Worm (Caenorhabditis elegans): ENCODE results near the gene F56C9.3.

The F56C9.3 gene

ce11 chrIII:7319390-7319789, 8.3 kb downstream of the F56C9.3 start, which contains the start of gene F56C9.8 (continued):
- TF ChIP-seq dmd-4 (tag; optimal IDR thresholded peaks at IDR 0.05; ENCODE audit: borderline replicate concordance) = no peak

ce11 chrIII:7322018-7322417, 10.9 kb downstream of the F56C9.3 start:
- TF ChIP-seq ceh-30 (tag; optimal IDR thresholded peaks at IDR 0.05) = no peak
- no peak for TF ChIP-seq K09A11.1 (tag; optimal IDR thresholded peaks at IDR 0.05; ENCODE audit: insufficient read depth)
- no peak for TF ChIP-seq gmeb-2 (tag; optimal IDR thresholded peaks at IDR 0.05)

ce11 chrIII:7323331-7323730, 12.2 kb downstream of the F56C9.3 start:
- no peak for TF ChIP-seq K02D7.2 (tag; optimal IDR thresholded peaks at IDR 0.05)
- TF ChIP-seq ceh-45 (GFP tag; IDR thresholded peaks at IDR 0.05) = no peak

DNA sequence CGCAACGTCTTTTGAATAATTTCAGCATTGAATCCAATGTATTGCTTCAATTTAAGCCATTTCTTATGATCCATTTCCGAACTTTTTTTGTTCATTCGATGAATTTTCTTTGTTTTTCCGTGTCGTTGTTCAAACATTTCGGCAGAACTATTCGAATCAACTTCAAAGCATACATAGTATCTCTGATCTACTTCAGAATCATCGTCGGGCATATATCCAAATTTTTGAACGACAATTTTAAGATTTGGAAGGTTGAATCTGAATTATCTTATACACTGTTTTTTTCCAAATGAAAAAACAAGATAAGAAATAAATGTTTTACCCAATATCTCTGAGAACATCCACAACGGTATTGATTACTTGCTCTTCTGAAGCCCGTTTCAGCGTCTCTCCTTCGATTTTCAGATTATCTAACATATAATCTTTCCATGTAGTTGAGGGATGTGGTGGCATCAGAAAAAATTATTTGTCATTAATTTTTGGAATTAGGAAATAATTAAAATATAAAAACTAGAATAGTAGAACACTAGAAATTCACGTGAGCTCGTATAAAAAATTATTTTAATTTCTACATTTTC, 18.2 kb downstream of the F56C9.3 start, which contains the start of gene lab-2:
Gene lab-2, minus strand, starts transcription at position 453 of the 578 bp plus-strand sequence.
- no peak for TF ChIP-seq che-1 (tag; optimal IDR thresholded peaks at IDR 0.05)
- no peak for TF ChIP-seq fkh-10 (GFP tag; optimal IDR thresholded peaks at IDR 0.05)
- TF ChIP-seq ceh-22 (tag; optimal IDR thresholded peaks at IDR 0.05) = no peak
- no peak for TF ChIP-seq lim-6 (tag; optimal IDR thresholded peaks at IDR 0.05)
- TF ChIP-seq unc-42 (tag; optimal IDR thresholded peaks at IDR 0.05) = no peak
- TF ChIP-seq hlh-8 (tag; optimal IDR thresholded peaks at IDR 0.05) = no peak
- TF ChIP-seq elt-4 (tag; optimal IDR thresholded peaks at IDR 0.05) = no peak
- no peak for TF ChIP-seq gmeb-2 (tag; optimal IDR thresholded peaks at IDR 0.05)
- no peak for TF ChIP-seq ceh-24 (tag; optimal IDR thresholded peaks at IDR 0.05)
- TF ChIP-seq ceh-9 (tag; optimal IDR thresholded peaks at IDR 0.05) = no peak
- TF ChIP-seq eyg-1 (tag; optimal IDR thresholded peaks at IDR 0.05) = no peak
- no peak for TF ChIP-seq C08G9.2 (tag; optimal IDR thresholded peaks at IDR 0.05)
- no peak for TF ChIP-seq fkh-6 (tag; optimal IDR thresholded peaks at IDR 0.05)
- TF ChIP-seq ahr-1 (tag; optimal IDR thresholded peaks at IDR 0.05) = no peak

DNA sequence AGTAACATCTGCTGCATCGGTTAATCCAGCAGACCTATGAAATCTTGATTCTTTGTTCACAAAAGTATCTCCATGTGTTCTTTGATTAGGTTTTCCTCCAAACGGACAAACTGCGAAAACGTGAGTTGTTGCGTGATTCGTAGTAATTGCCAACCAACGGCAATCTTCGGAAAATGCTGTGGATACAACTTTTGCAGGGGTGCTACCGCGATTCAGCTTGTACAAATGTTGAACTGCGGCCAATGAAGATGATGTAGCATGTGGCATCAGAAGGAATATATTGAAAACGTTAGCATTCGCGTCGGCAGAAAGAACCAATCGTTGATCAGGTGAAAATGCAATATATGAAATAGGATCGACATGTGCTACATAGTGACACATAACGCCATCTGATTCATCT, 20.6 kb downstream of the F56C9.3 start:
- TF ChIP-seq dmd-4 (tag; optimal IDR thresholded peaks at IDR 0.05; ENCODE audit: borderline replicate concordance) = no peak
- TF ChIP-seq fkh-10 (GFP tag; optimal IDR thresholded peaks at IDR 0.05) = no peak
- TF ChIP-seq che-1 (tag; optimal IDR thresholded peaks at IDR 0.05) = no peak
- TF ChIP-seq zip-5 (tag; optimal IDR thresholded peaks at IDR 0.05) = no peak
- TF ChIP-seq pros-1 (tag; optimal IDR thresholded peaks at IDR 0.05) = no peak
- no peak for TF ChIP-seq unc-86 (tag; optimal IDR thresholded peaks at IDR 0.05)
- no peak for TF ChIP-seq elt-4 (tag; optimal IDR thresholded peaks at IDR 0.05)
- no peak for TF ChIP-seq C08G9.2 (tag; optimal IDR thresholded peaks at IDR 0.05)
- no peak for TF ChIP-seq syd-9 (tag; optimal IDR thresholded peaks at IDR 0.05)
- no peak for TF ChIP-seq lin-11 (tag; optimal IDR thresholded peaks at IDR 0.05)
- no peak for TF ChIP-seq ceh-6 (GFP tag; optimal IDR thresholded peaks at IDR 0.05)
- no peak for TF ChIP-seq mec-3 (tag; optimal IDR thresholded peaks at IDR 0.05; ENCODE audit: borderline replicate concordance)
- no peak for TF ChIP-seq T23F11.4 (GFP tag; optimal IDR thresholded peaks at IDR 0.05)
- no peak for TF ChIP-seq elt-2 (tag; optimal IDR thresholded peaks at IDR 0.05)
- TF ChIP-seq tbx-7 (tag; optimal IDR thresholded peaks at IDR 0.05) = no peak

DNA sequence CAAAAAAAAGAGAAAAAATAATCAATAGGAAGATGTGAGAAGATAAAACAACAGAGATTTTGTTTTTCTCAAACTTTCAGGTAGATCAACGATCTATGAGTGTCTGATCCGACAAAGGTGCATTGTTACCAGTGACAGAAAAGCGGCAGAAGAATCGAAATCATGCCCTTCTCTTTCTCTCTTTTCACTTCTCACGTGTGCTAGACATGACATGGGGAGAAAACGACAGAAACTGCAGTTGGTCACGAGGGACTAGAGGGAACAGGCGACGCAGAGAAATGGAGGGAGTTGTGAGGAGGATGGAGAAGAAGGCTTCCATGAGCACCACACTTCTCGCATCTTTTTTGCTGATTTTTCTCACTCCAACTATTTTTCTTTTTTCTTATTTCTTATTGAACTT, 24.1 kb downstream of the F56C9.3 start, which contains the start of gene F56C9.10:
Gene F56C9.10, minus strand, starts transcription at position 97 of the 400 bp plus-strand sequence.
- TF ChIP-seq ceh-48 (tag; optimal IDR thresholded peaks at IDR 0.05) = peak; percentile 9
- TF ChIP-seq pros-1 (tag; optimal IDR thresholded peaks at IDR 0.05) = peak; percentile 54
- TF ChIP-seq sox-2 (GFP tag; IDR thresholded peaks at IDR 0.05) = no peak
- TF ChIP-seq C08G9.2 (tag; optimal IDR thresholded peaks at IDR 0.05) = no peak
- TF ChIP-seq ceh-31 (tag; optimal IDR thresholded peaks at IDR 0.05) = peak; percentile 56
- no peak for TF ChIP-seq mec-3 (tag; optimal IDR thresholded peaks at IDR 0.05; ENCODE audit: borderline replicate concordance)
- TF ChIP-seq unc-3 (GFP tag; conservative IDR thresholded peaks at IDR 0.05) = no peak
- TF ChIP-seq unc-3 (tag; optimal IDR thresholded peaks at IDR 0.05) = no peak
- no peak for TF ChIP-seq ttx-3 (tag; optimal IDR thresholded peaks at IDR 0.05)
- no peak for TF ChIP-seq pat-9 (tag; optimal IDR thresholded peaks at IDR 0.05)
- no peak for TF ChIP-seq pag-3 (tag; optimal IDR thresholded peaks at IDR 0.05; ENCODE audit: borderline replicate concordance)
- TF ChIP-seq lin-11 (tag; optimal IDR thresholded peaks at IDR 0.05) = no peak
- no peak for TF ChIP-seq Y22D7AL.16 (tag; optimal IDR thresholded peaks at IDR 0.05)
- no peak for TF ChIP-seq ceh-30 (tag; optimal IDR thresholded peaks at IDR 0.05)
- TF ChIP-seq dve-1 (tag; optimal IDR thresholded peaks at IDR 0.05) = no peak
- TF ChIP-seq ceh-18 (tag; optimal IDR thresholded peaks at IDR 0.05) = peak; percentile 93
- TF ChIP-seq elt-2 (tag; optimal IDR thresholded peaks at IDR 0.05) = no peak
- TF ChIP-seq pax-1 (tag; optimal IDR thresholded peaks at IDR 0.05) = no peak
- TF ChIP-seq ztf-16 (tag; optimal IDR thresholded peaks at IDR 0.05) = no peak
- no peak for TF ChIP-seq odd-2 (tag; optimal IDR thresholded peaks at IDR 0.05)

Measured in whole organism, late embryonic.